Worm (Caenorhabditis elegans) whole organism, L1 larva: ENCODE measurements around the gene Y66D12A.1.
A peak's percentile ranks its signal among the peaks of the same experiment; 100 is the strongest.

Experiments used
- blmp-1 ChIP-seq: fragments of 150-350 bp; optimal IDR thresholded peaks from 2 replicates; lab custom pipeline; 2014; ENCODE audit warnings: missing biosample characterization, missing genetic modification characterization
- ceh-8 ChIP-seq: fragments of 200-800 bp; sonication (Bioruptor generic); optimal IDR thresholded peaks from 2 replicates; lab custom pipeline; 2018; ENCODE audit warnings: mild to moderate bottlenecking, missing genetic modification characterization, moderate library complexity, missing compliant biosample characterization
- ceh-82 ChIP-seq, 3 experiments: fragments of 150-350 bp in 1 of 3; sonication (generic microtip) in 2 of 3; optimal IDR thresholded peaks; 2 replicates each; lab custom pipeline; 2014 to 2017; ENCODE audit warnings: missing biosample characterization in 3 of 3, missing genetic modification characterization in 3 of 3
- ces-1 ChIP-seq: fragments of 150-350 bp; optimal IDR thresholded peaks from 2 replicates; lab custom pipeline; 2014; ENCODE audit warnings: missing biosample characterization, missing genetic modification reagents, missing genetic modification characterization
- dpl-1 ChIP-seq, 3 experiments: fragments of 150-350 bp in 2 of 3; sonication (generic microtip) in 1 of 3; optimal IDR thresholded peaks; 2 replicates each; lab custom pipeline; 2014 to 2017; ENCODE audit warnings: missing biosample characterization in 3 of 3, missing genetic modification characterization in 3 of 3, missing genetic modification reagents in 3 of 3
- efl-1 ChIP-seq, 4 experiments: fragments of 150-350 bp; optimal IDR thresholded peaks in 3 of 4; peaks in 1 of 4; 1 replicate in 1 of 4; 2 replicates in 3 of 4; lab custom pipeline; 2014; ENCODE audit warnings: missing biosample characterization in 2 of 4, missing genetic modification characterization in 2 of 4, missing genetic modification reagents in 2 of 4
- egl-27 ChIP-seq, 2 experiments: fragments of 150-350 bp in 1 of 2; sonication (generic microtip); optimal IDR thresholded peaks; 3 replicates each; lab custom pipeline; 2017 to 2018; ENCODE audit warnings: missing biosample characterization in 2 of 2, missing genetic modification characterization in 2 of 2, missing genetic modification reagents in 2 of 2
- ets-5 ChIP-seq: fragments of 200-800 bp; sonication (Bioruptor generic); IDR thresholded peaks from 2 replicates; pipeline ENCODE4 v1.3.6; 2022; ENCODE audit warnings: missing genetic modification characterization, missing compliant biosample characterization
- fkh-4 ChIP-seq: sonication (generic microtip); optimal IDR thresholded peaks from 2 replicates; lab custom pipeline; 2016; ENCODE audit warnings: missing compliant biosample characterization, missing genetic modification characterization, borderline replicate concordance
- fkh-8 ChIP-seq: sonication (generic microtip); optimal IDR thresholded peaks from 2 replicates; lab custom pipeline; 2016; ENCODE audit warnings: mild to moderate bottlenecking, missing genetic modification characterization, missing compliant biosample characterization
- hlh-4 ChIP-seq: sonication (generic microtip); optimal IDR thresholded peaks from 2 replicates; lab custom pipeline; 2016; ENCODE audit warnings: mild to moderate bottlenecking, missing genetic modification characterization, missing compliant biosample characterization
- jun-1 ChIP-seq: fragments of 150-350 bp; optimal IDR thresholded peaks from 2 replicates; lab custom pipeline; 2014; ENCODE audit warnings: missing biosample characterization, missing genetic modification reagents, missing genetic modification characterization
- lin-13 ChIP-seq: fragments of 150-350 bp; optimal IDR thresholded peaks from 2 replicates; lab custom pipeline; 2014; ENCODE audit warnings: missing biosample characterization, missing genetic modification reagents, missing genetic modification characterization
- lin-15B ChIP-seq: fragments of 150-350 bp; sonication (generic microtip); optimal IDR thresholded peaks from 3 replicates; lab custom pipeline; 2014; ENCODE audit warnings: missing biosample characterization, missing genetic modification characterization
- lin-35 ChIP-seq, 2 experiments: fragments of 150-350 bp; optimal IDR thresholded peaks; 2 replicates each; lab custom pipeline; 2014; ENCODE audit warnings: missing biosample characterization in 2 of 2, missing genetic modification characterization in 2 of 2, missing genetic modification reagents in 2 of 2
- lsy-2 ChIP-seq, 2 experiments: fragments of 150-350 bp; optimal IDR thresholded peaks; 2 replicates each; lab custom pipeline; 2014; ENCODE audit warnings: missing biosample characterization in 2 of 2, missing genetic modification characterization in 2 of 2
- mab-9 ChIP-seq: fragments of 200-800 bp; sonication (Bioruptor generic); IDR thresholded peaks from 2 replicates; pipeline ENCODE4 v1.3.6; 2022; ENCODE audit warnings: missing genetic modification reagents, missing genetic modification characterization, missing compliant biosample characterization
- mep-1 ChIP-seq: fragments of 150-350 bp; optimal IDR thresholded peaks from 2 replicates; lab custom pipeline; 2014; ENCODE audit warnings: missing biosample characterization, missing genetic modification characterization
- nhr-19 ChIP-seq: fragments of 200-800 bp; sonication (Bioruptor generic); conservative IDR thresholded peaks from 2 replicates; pipeline ENCODE4 v1.3.6; 2022; ENCODE audit warnings: missing genetic modification characterization, missing compliant biosample characterization
- nhr-28 ChIP-seq: fragments of 150-350 bp; optimal IDR thresholded peaks from 2 replicates; lab custom pipeline; 2014; ENCODE audit warnings: missing biosample characterization, missing genetic modification characterization
- nhr-47 ChIP-seq: sonication (generic microtip); optimal IDR thresholded peaks from 2 replicates; lab custom pipeline; 2016; ENCODE audit warnings: mild to moderate bottlenecking, missing genetic modification characterization, moderate library complexity, missing compliant biosample characterization
- nhr-77 ChIP-seq: fragments of 150-350 bp; optimal IDR thresholded peaks from 2 replicates; lab custom pipeline; 2014; ENCODE audit warnings: missing biosample characterization, missing genetic modification characterization
- nhr-84 ChIP-seq: sonication (generic microtip); optimal IDR thresholded peaks from 2 replicates; lab custom pipeline; 2017; ENCODE audit warnings: missing biosample characterization, missing genetic modification characterization
- nhr-85 ChIP-seq: sonication (generic microtip); peaks from one replicate; lab custom pipeline; 2016; ENCODE audit warnings: missing genetic modification characterization, inconsistent platforms, missing compliant biosample characterization
- nhr-90 ChIP-seq: sonication (generic microtip); optimal IDR thresholded peaks from 2 replicates; lab custom pipeline; 2016; ENCODE audit warnings: mild to moderate bottlenecking, missing genetic modification characterization, missing compliant biosample characterization; ENCODE audit not compliant: poor library complexity
- pag-3 ChIP-seq: sonication (generic microtip); optimal IDR thresholded peaks from 2 replicates; lab custom pipeline; 2017; ENCODE audit warnings: missing genetic modification characterization, mild to moderate bottlenecking, missing compliant biosample characterization, antibody characterized with exemption, borderline replicate concordance; ENCODE audit not compliant: insufficient read depth
- skn-1 ChIP-seq: fragments of 150-350 bp; optimal IDR thresholded peaks from 2 replicates; lab custom pipeline; 2014; ENCODE audit warnings: missing biosample characterization, missing genetic modification characterization
- snpc-4 ChIP-seq: fragments of 150-350 bp; optimal IDR thresholded peaks from 2 replicates; lab custom pipeline; 2014; ENCODE audit warnings: missing biosample characterization, missing genetic modification characterization
- sup-37 ChIP-seq: fragments of 200-800 bp; sonication (Bioruptor generic); optimal IDR thresholded peaks from 2 replicates; lab custom pipeline; 2018; ENCODE audit warnings: mild to moderate bottlenecking, missing genetic modification characterization, missing compliant biosample characterization
- xbp-1 ChIP-seq: sonication (generic microtip); optimal IDR thresholded peaks from 2 replicates; lab custom pipeline; 2016; ENCODE audit warnings: missing genetic modification characterization, missing compliant biosample characterization
- zip-4 ChIP-seq: fragments of 200-800 bp; sonication (Bioruptor generic); optimal IDR thresholded peaks from 2 replicates; lab custom pipeline; 2018; ENCODE audit warnings: mild to moderate bottlenecking, missing genetic modification characterization, moderate library complexity, missing compliant biosample characterization
- ztf-11 ChIP-seq, 2 experiments: sonication (generic microtip); optimal IDR thresholded peaks; 2 replicates each; lab custom pipeline; 2016 to 2017; ENCODE audit warnings: missing genetic modification characterization in 2 of 2, missing biosample characterization in 1 of 2, missing compliant biosample characterization in 1 of 2

Y66D12A.1 gene

DNA sequence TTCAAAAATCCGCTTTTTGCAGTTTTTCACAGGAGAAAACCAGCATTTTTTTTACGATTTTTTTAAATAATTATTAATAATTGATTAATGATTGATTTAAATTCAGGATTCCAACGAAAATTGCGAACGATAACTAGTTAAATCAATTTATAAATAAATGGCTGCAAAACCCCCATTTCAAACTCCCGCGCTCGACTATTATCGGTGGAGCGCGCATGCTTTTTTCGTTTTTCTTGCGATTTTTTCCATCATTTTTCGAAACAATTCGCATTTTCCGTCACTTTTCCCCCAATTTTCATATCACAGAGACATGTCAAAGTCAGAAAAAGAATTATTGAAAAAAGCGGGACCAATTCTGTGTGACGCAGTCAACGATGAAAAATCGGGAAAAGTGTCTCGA lies 42.4 kb upstream of the Y66D12A.1 start, which contains the start of gene Y66D12A.10 (continued):
- TF ChIP-seq zip-4 (GFP tag; lab: Kevin White, UChicago), result no peak
- TF ChIP-seq ces-1 (GFP tag; lab: Kevin White, UChicago), result no peak
- TF ChIP-seq nhr-90 (tag; lab: Kevin White, UChicago), result peak; percentile 22
- TF ChIP-seq sup-37 (GFP tag; lab: Kevin White, UChicago), result no peak
- peak; percentile 33 for TF ChIP-seq nhr-77
- peak; percentile 62 for TF ChIP-seq skn-1 (tag; lab: Kevin White, UChicago)

DNA sequence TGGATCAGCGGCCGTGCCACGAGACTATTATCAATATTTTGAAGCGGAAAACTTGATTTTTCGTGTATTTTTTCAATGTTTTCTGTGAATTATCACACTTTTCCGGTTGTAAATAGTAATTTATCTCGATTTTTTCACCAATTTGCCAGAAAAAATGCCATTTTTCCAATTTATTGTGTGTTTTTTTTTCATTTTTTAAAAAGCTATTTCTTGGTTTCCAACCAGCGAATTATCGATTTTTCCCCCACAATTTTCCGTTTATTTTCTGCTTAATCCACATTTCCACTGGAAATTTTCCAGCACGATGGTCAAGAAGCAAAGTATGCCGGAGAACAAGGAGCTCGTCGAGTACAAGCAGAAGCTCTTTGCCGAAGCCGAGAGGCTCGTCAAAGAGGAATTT lies 40.1 kb upstream of the Y66D12A.1 start, which contains the start of gene psme-3:
TSS of gene psme-3 (plus strand) at position 301 of the 400 bp plus-strand sequence.
- TF ChIP-seq efl-1 (optimal IDR thresholded peaks at IDR 0.05; lab: Kevin White, UChicago) (no peak), efl-1 (GFP tag; optimal IDR thresholded peaks at IDR 0.05 in 1 of 2; lab: Kevin White, UChicago) (peak in 1 of 2 experiments; percentile 78), nhr-77 (no peak), jun-1 (tag; lab: Kevin White, UChicago) (no peak)

DNA sequence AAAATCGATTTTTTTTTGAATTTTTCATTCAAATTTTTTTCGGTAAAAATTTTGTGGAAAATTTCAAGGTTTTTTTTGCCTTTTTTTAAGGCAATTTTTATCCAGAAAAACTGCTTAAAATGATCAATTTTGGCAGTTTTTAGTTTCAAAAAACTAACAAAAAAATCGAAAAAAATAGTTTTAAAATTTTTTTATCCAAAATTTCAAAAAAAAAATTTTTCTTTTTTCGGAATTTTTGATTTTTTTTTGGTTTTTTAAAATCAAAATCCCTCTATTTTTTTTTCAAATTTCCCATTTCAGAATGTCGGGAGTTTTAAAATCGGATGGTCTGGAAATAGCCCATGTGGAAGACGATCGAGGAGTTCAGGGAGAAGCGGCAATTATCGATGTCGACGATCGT lies 34.0 kb upstream of the Y66D12A.1 start, which contains the start of gene Y66D12A.8:
TSS of gene Y66D12A.8 (plus strand) at position 301 of the 400 bp plus-strand sequence.
- TF ChIP-seq snpc-4 (no peak), blmp-1 (no peak), mep-1 (tag; lab: Kevin White, UChicago) (no peak), egl-27 (tag; optimal IDR thresholded peaks at IDR 0.05; lab: Kevin White, UChicago) (no peak), nhr-84 (tag; lab: Kevin White, UChicago) (no peak), ztf-11 (tag; optimal IDR thresholded peaks at IDR 0.05; lab: Kevin White, UChicago) (no peak), lin-15B (tag; lab: Kevin White, UChicago) (no peak), pag-3 (no peak)
- TF ChIP-seq, all 84 proteins: peak for 0

DNA sequence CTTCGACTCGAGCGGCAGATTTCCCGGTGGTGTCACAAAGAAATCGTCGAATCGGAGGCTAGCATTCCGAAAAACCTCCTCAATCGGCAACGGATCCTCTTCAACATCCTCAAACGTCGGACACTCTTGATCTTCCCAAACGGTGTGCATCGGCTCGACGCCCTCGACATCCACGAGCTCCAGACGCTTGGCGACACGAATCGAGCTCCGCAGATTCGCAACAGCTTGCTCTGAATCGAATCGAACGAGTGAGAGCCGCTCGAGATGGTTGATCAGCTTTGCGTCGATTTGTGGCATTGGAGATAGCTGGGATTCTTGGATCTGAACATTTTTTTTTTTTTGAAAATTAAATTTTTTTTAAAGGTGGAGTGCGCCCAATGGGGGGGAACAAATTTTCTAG lies 28.6 kb upstream of the Y66D12A.1 start:
- TF ChIP-seq nhr-85 (peak; percentile 56), fkh-8 (tag; lab: Kevin White, UChicago) (no peak), lsy-2 (tag; optimal IDR thresholded peaks at IDR 0.05; lab: Kevin White, UChicago) (no peak), mab-9 (GFP tag; lab: Robert Waterston, UW) (0 out of 2 replicates have a peak, but pooled peaks have one; percentile 23)

DNA sequence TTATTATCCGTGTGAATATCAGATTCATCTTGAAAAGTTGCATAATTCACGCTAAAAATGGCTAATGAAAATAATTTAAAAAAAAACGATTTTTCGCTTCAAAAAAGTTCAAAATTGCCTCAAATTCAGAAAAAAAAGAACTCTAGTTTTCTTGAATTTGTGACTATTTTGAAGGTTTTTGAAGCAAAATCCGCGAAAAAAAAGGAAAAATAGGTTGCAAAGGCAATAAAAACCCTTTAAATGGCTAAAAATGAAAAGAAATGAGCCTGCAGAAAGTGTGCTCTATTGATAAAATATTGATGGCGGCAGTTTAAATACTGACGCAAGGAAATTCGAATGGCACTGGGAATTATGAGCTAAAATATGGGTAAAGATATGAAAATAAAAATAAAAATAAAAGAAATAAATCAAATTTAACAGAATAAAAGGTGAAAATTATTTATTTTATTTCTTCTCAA lies 27.5 kb upstream of the Y66D12A.1 start, which contains the start of gene Y66D12A.7:
TSS of gene Y66D12A.7 (minus strand) at position 51 of the 458 bp plus-strand sequence.
- TF ChIP-seq lsy-2 (tag; optimal IDR thresholded peaks at IDR 0.05; lab: Kevin White, UChicago), result peak; percentile 17 to 68
- TF ChIP-seq ceh-8 (GFP tag; lab: Kevin White, UChicago), result no peak
- TF ChIP-seq egl-27 (tag; optimal IDR thresholded peaks at IDR 0.05; lab: Kevin White, UChicago), result no peak
- peak; percentile 60 to 91 for TF ChIP-seq efl-1 (optimal IDR thresholded peaks at IDR 0.05; lab: Kevin White, UChicago)
- peak; percentile 89 to 99 for TF ChIP-seq efl-1 (GFP tag; optimal IDR thresholded peaks at IDR 0.05 in 1 of 2; lab: Kevin White, UChicago)
- peak; percentile 24; the same call in 1 of the 2 replicates for TF ChIP-seq nhr-19 (GFP tag; lab: Robert Waterston, UW)
- TF ChIP-seq mep-1 (tag; lab: Kevin White, UChicago), result peak; percentile 47
- no peak for TF ChIP-seq nhr-28
- peak; percentile 53 for TF ChIP-seq lin-15B (tag; lab: Kevin White, UChicago)
- TF ChIP-seq skn-1 (tag; lab: Kevin White, UChicago), result peak; percentile 30
- no peak for TF ChIP-seq hlh-4 (tag; lab: Kevin White, UChicago)
- peak; percentile 81 to 90 (median 86) for TF ChIP-seq dpl-1 (GFP tag; optimal IDR thresholded peaks at IDR 0.05; lab: Kevin White, UChicago)
- TF ChIP-seq ceh-82 (tag; optimal IDR thresholded peaks at IDR 0.05; lab: Kevin White, UChicago), result peak in 1 of 3 experiments; percentile 11
- peak; percentile 20 for TF ChIP-seq xbp-1 (tag; lab: Kevin White, UChicago)
- TF ChIP-seq lin-35 (GFP tag; optimal IDR thresholded peaks at IDR 0.05; lab: Kevin White, UChicago), result peak; percentile 86 to 94
- no peak for TF ChIP-seq fkh-4 (tag; lab: Kevin White, UChicago)
- TF ChIP-seq ets-5 (GFP tag; lab: Robert Waterston, UW), result no peak
- peak; percentile 15 for TF ChIP-seq lin-13
- peak; percentile 31 for TF ChIP-seq nhr-47 (tag; lab: Kevin White, UChicago)
